Fruit fly (Drosophila melanogaster) whole organism, prepupa: ENCODE results near the gene CG9672.

Source experiments
- CG16779 ChIP-seq: fragments of 200-800 bp; sonication (Bioruptor generic); optimal IDR thresholded peaks from 3 replicates; lab custom pipeline; 2017; ENCODE audit warnings: missing biosample characterization, mild to moderate bottlenecking, missing genetic modification characterization
- CG3919 ChIP-seq: fragments of 200-800 bp; sonication (Bioruptor generic); optimal IDR thresholded peaks from 3 replicates; lab custom pipeline; 2016; ENCODE audit warnings: missing biosample characterization, missing genetic modification characterization
- CG6163 ChIP-seq: fragments of 200-800 bp; sonication (Bioruptor generic); IDR thresholded peaks from 3 replicates; pipeline ENCODE4 v1.3.6; 2022; ENCODE audit warnings: missing biosample characterization, missing genetic modification characterization
- CG6276 ChIP-seq: fragments of 200-800 bp; sonication (Bioruptor generic); optimal IDR thresholded peaks from 2 replicates; lab custom pipeline; 2017; ENCODE audit warnings: missing biosample characterization, mild to moderate bottlenecking, missing genetic modification characterization
- CG8119 ChIP-seq: fragments of 200-800 bp; sonication (Bioruptor generic); IDR thresholded peaks from 3 replicates; pipeline ENCODE4 v1.3.6; 2022; ENCODE audit warnings: missing biosample characterization, missing genetic modification characterization
- Ets96B ChIP-seq: fragments of 200-800 bp; optimal IDR thresholded peaks from 2 replicates; lab custom pipeline; 2019; ENCODE audit warnings: missing biosample characterization, mild to moderate bottlenecking, missing genetic modification characterization, moderate library complexity
- Hr39 ChIP-seq: fragments of 200-800 bp; sonication (Bioruptor generic); optimal IDR thresholded peaks from 2 replicates; lab custom pipeline; 2016; ENCODE audit warnings: missing biosample characterization, missing genetic modification characterization
- achi ChIP-seq: fragments of 200-800 bp; sonication (Bioruptor generic); optimal IDR thresholded peaks from 3 replicates; lab custom pipeline; 2016; ENCODE audit warnings: missing biosample characterization, missing genetic modification characterization
- net ChIP-seq: fragments of 200-800 bp; sonication (Bioruptor generic); optimal IDR thresholded peaks from 3 replicates; lab custom pipeline; 2016; ENCODE audit warnings: missing biosample characterization, missing genetic modification characterization
- topi ChIP-seq: fragments of 200-800 bp; sonication (Bioruptor generic); optimal IDR thresholded peaks from 3 replicates; lab custom pipeline; 2016; ENCODE audit warnings: missing biosample characterization, missing genetic modification characterization
- vri ChIP-seq: fragments of 200-800 bp; sonication (Bioruptor generic); optimal IDR thresholded peaks from 3 replicates; lab custom pipeline; 2016; ENCODE audit warnings: missing biosample characterization, mild to moderate bottlenecking, missing genetic modification characterization

- TF ChIP-seq CG6163 (GFP tag; lab: Robert Waterston, UW) (no peak), CG3919 (GFP tag; lab: Kevin White, UChicago) (no peak), achi (GFP tag; lab: Kevin White, UChicago) (no peak), vri (GFP tag; lab: Kevin White, UChicago) (no peak), CG6276 (GFP tag; lab: Kevin White, UChicago) (no peak), topi (GFP tag; lab: Kevin White, UChicago) (no peak), net (no peak), CG8119 (GFP tag; lab: Robert Waterston, UW) (no peak), Hr39 (GFP tag; lab: Kevin White, UChicago) (no peak), CG16779 (tag; lab: Kevin White, UChicago) (no peak), Ets96B (tag; lab: Kevin White, UChicago) (no peak)
Measured at dm6 chrX:16730791-16731190, 24.1 kb upstream of the CG9672 start, which contains the start of gene TwdlX.
